Fruit fly (Drosophila melanogaster): ENCODE measurements around the gene dyl.

- TF ChIP-seq spab (GFP tag; optimal IDR thresholded peaks at IDR 0.05), result no peak
- no peak for TF ChIP-seq Eip75B (GFP tag; optimal IDR thresholded peaks at IDR 0.05)
- TF ChIP-seq pdm3 (GFP tag; optimal IDR thresholded peaks at IDR 0.05), result no peak
- no peak for TF ChIP-seq Blimp-1 (GFP tag; optimal IDR thresholded peaks at IDR 0.05)
- no peak for TF ChIP-seq CG3919 (GFP tag; optimal IDR thresholded peaks at IDR 0.05)
- TF ChIP-seq CG15336 (GFP tag; IDR thresholded peaks at IDR 0.05), result no peak
- no peak for TF ChIP-seq Met (GFP tag; optimal IDR thresholded peaks at IDR 0.05)
- TF ChIP-seq Eip78C (GFP tag), result no peak
- TF ChIP-seq CG9139 (GFP tag; optimal IDR thresholded peaks at IDR 0.05), result no peak
- no peak for TF ChIP-seq CG6276 (GFP tag; optimal IDR thresholded peaks at IDR 0.05)
Observed at dm6 chr3L:4313299-4313698, 5.8 kb upstream of the dyl start, which contains the start of gene Claspin.

All from whole organism, prepupa.